Fruit fly (Drosophila melanogaster) whole organism, prepupa: ENCODE data around the gene Keap1.

Experiments used
- Blimp-1 ChIP-seq: fragments of 200-800 bp; sonication (Bioruptor generic); optimal IDR thresholded peaks from 3 replicates; lab custom pipeline; 2017; ENCODE audit warnings: missing biosample characterization, missing genetic modification characterization, mild to moderate bottlenecking, moderate library complexity, missing genetic modification reagents
- CG10631 ChIP-seq: fragments of 200-800 bp; sonication (Bioruptor generic); optimal IDR thresholded peaks from 2 replicates; lab custom pipeline; 2016; ENCODE audit warnings: missing biosample characterization, missing genetic modification characterization
- CG10669 ChIP-seq: fragments of 200-800 bp; sonication (Bioruptor generic); optimal IDR thresholded peaks from 3 replicates; lab custom pipeline; 2018; ENCODE audit warnings: missing biosample characterization, mild to moderate bottlenecking, missing genetic modification characterization, moderate library complexity
- CG11294 ChIP-seq: fragments of 200-800 bp; sonication (Bioruptor generic); IDR thresholded peaks from 2 replicates; pipeline ENCODE4 v1.3.6; 2022; ENCODE audit warnings: missing biosample characterization, missing genetic modification characterization
- CG11762 ChIP-seq: fragments of 200-800 bp; sonication (Bioruptor generic); optimal IDR thresholded peaks from 3 replicates; lab custom pipeline; 2016; ENCODE audit warnings: missing biosample characterization, missing genetic modification characterization; ENCODE audit not compliant: insufficient read depth
- CG11902 ChIP-seq: fragments of 200-800 bp; sonication (Bioruptor generic); optimal IDR thresholded peaks from 3 replicates; lab custom pipeline; 2016; ENCODE audit warnings: missing biosample characterization, missing genetic modification characterization
- CG15336 ChIP-seq: fragments of 200-800 bp; sonication (Bioruptor generic); IDR thresholded peaks from 2 replicates; pipeline ENCODE4 v1.3.6; 2022; ENCODE audit warnings: missing biosample characterization, missing genetic modification characterization
- CG1621 ChIP-seq: fragments of 200-800 bp; sonication (Bioruptor generic); optimal IDR thresholded peaks from 3 replicates; lab custom pipeline; 2018; ENCODE audit warnings: missing biosample characterization, mild to moderate bottlenecking, missing genetic modification characterization
- CG3032 ChIP-seq: fragments of 200-800 bp; optimal IDR thresholded peaks from 2 replicates; lab custom pipeline; 2019; ENCODE audit warnings: missing biosample characterization, mild to moderate bottlenecking, missing genetic modification characterization, moderate library complexity
- CG31627 ChIP-seq: fragments of 200-800 bp; sonication (Bioruptor generic); optimal IDR thresholded peaks from 3 replicates; lab custom pipeline; 2016; ENCODE audit warnings: missing biosample characterization, missing genetic modification characterization
- CG32006 ChIP-seq: fragments of 200-800 bp; sonication (Bioruptor generic); optimal IDR thresholded peaks from 3 replicates; lab custom pipeline; 2017; ENCODE audit warnings: missing biosample characterization, mild to moderate bottlenecking, missing genetic modification characterization
- CG34406 ChIP-seq: fragments of 200-800 bp; sonication (Bioruptor generic); optimal IDR thresholded peaks from 3 replicates; lab custom pipeline; 2016; ENCODE audit warnings: missing biosample characterization, missing genetic modification characterization
- CG3919 ChIP-seq: fragments of 200-800 bp; sonication (Bioruptor generic); optimal IDR thresholded peaks from 3 replicates; lab custom pipeline; 2016; ENCODE audit warnings: missing biosample characterization, missing genetic modification characterization
- CG4318 ChIP-seq: fragments of 200-800 bp; sonication (Bioruptor generic); optimal IDR thresholded peaks from 3 replicates; lab custom pipeline; 2017; ENCODE audit warnings: missing biosample characterization, mild to moderate bottlenecking, missing genetic modification characterization
- CG6163 ChIP-seq: fragments of 200-800 bp; sonication (Bioruptor generic); IDR thresholded peaks from 3 replicates; pipeline ENCODE4 v1.3.6; 2022; ENCODE audit warnings: missing biosample characterization, missing genetic modification characterization
- CG6276 ChIP-seq: fragments of 200-800 bp; sonication (Bioruptor generic); optimal IDR thresholded peaks from 2 replicates; lab custom pipeline; 2017; ENCODE audit warnings: missing biosample characterization, mild to moderate bottlenecking, missing genetic modification characterization
- CG6792 ChIP-seq: fragments of 200-800 bp; sonication (Bioruptor generic); optimal IDR thresholded peaks from 3 replicates; lab custom pipeline; 2016; ENCODE audit warnings: missing biosample characterization, missing genetic modification characterization
- CG6808 ChIP-seq: fragments of 200-800 bp; sonication (Bioruptor generic); optimal IDR thresholded peaks from 3 replicates; lab custom pipeline; 2017; ENCODE audit warnings: missing biosample characterization, missing genetic modification characterization, mild to moderate bottlenecking, moderate library complexity, missing genetic modification reagents
- CG8119 ChIP-seq: fragments of 200-800 bp; sonication (Bioruptor generic); IDR thresholded peaks from 3 replicates; pipeline ENCODE4 v1.3.6; 2022; ENCODE audit warnings: missing biosample characterization, missing genetic modification characterization
- CG8319 ChIP-seq: fragments of 200-800 bp; sonication (Bioruptor generic); optimal IDR thresholded peaks from 3 replicates; lab custom pipeline; 2016; ENCODE audit warnings: missing biosample characterization, missing genetic modification characterization
- CG8632 ChIP-seq: fragments of 200-800 bp; sonication (Bioruptor generic); optimal IDR thresholded peaks from 3 replicates; lab custom pipeline; 2016; ENCODE audit warnings: missing biosample characterization, missing genetic modification characterization
- CG9139 ChIP-seq: fragments of 200-800 bp; sonication (Bioruptor generic); optimal IDR thresholded peaks from 3 replicates; lab custom pipeline; 2017; ENCODE audit warnings: missing biosample characterization, mild to moderate bottlenecking, missing genetic modification characterization
- Eip75B ChIP-seq: fragments of 200-800 bp; sonication (Bioruptor generic); optimal IDR thresholded peaks from 3 replicates; lab custom pipeline; 2016; ENCODE audit warnings: missing biosample characterization, missing genetic modification characterization
- Ets96B ChIP-seq: fragments of 200-800 bp; optimal IDR thresholded peaks from 2 replicates; lab custom pipeline; 2019; ENCODE audit warnings: missing biosample characterization, mild to moderate bottlenecking, missing genetic modification characterization, moderate library complexity
- Gug ChIP-seq: fragments of 200-800 bp; sonication (Bioruptor generic); IDR thresholded peaks from 2 replicates; pipeline ENCODE4 v1.3.6; 2022; ENCODE audit warnings: missing biosample characterization, missing genetic modification characterization
- Hr38 ChIP-seq: sonication (Bioruptor generic); optimal IDR thresholded peaks from 2 replicates; lab custom pipeline; 2016; ENCODE audit warnings: missing biosample characterization, missing genetic modification characterization
- Hr39 ChIP-seq: fragments of 200-800 bp; sonication (Bioruptor generic); optimal IDR thresholded peaks from 2 replicates; lab custom pipeline; 2016; ENCODE audit warnings: missing biosample characterization, missing genetic modification characterization
- Hr4 ChIP-seq: fragments of 200-800 bp; sonication (Bioruptor generic); optimal IDR thresholded peaks from 3 replicates; lab custom pipeline; 2016; ENCODE audit warnings: missing biosample characterization, missing genetic modification characterization
- Lpt ChIP-seq: fragments of 200-800 bp; sonication (Bioruptor generic); optimal IDR thresholded peaks from 3 replicates; lab custom pipeline; 2016; ENCODE audit warnings: missing biosample characterization, missing genetic modification characterization
- Met ChIP-seq: fragments of 200-800 bp; sonication (Bioruptor generic); optimal IDR thresholded peaks from 3 replicates; lab custom pipeline; 2016; ENCODE audit warnings: missing biosample characterization, missing genetic modification characterization
- OdsH ChIP-seq: fragments of 200-800 bp; sonication (Bioruptor generic); optimal IDR thresholded peaks from 3 replicates; lab custom pipeline; 2016; ENCODE audit warnings: missing biosample characterization, missing genetic modification characterization
- Smox ChIP-seq: fragments of 200-800 bp; sonication (Bioruptor generic); optimal IDR thresholded peaks from 3 replicates; lab custom pipeline; 2016; ENCODE audit warnings: missing biosample characterization, missing genetic modification characterization
- Sox102F ChIP-seq: fragments of 200-800 bp; sonication (Bioruptor generic); optimal IDR thresholded peaks from 2 replicates; lab custom pipeline; 2016; ENCODE audit warnings: missing biosample characterization, mild to moderate bottlenecking, missing genetic modification characterization
- Sox14 ChIP-seq: fragments of 200-800 bp; sonication (Bioruptor generic); optimal IDR thresholded peaks from 3 replicates; lab custom pipeline; 2016; ENCODE audit warnings: missing biosample characterization, missing genetic modification characterization
- achi ChIP-seq: fragments of 200-800 bp; sonication (Bioruptor generic); optimal IDR thresholded peaks from 3 replicates; lab custom pipeline; 2016; ENCODE audit warnings: missing biosample characterization, missing genetic modification characterization
- acj6 ChIP-seq: fragments of 200-800 bp; sonication (Bioruptor generic); optimal IDR thresholded peaks from 3 replicates; lab custom pipeline; 2016; ENCODE audit warnings: missing biosample characterization, missing genetic modification characterization
- cyc ChIP-seq: fragments of 200-800 bp; sonication (Bioruptor generic); optimal IDR thresholded peaks from 3 replicates; lab custom pipeline; 2016; ENCODE audit warnings: missing biosample characterization, missing genetic modification characterization
- dac ChIP-seq: fragments of 200-800 bp; sonication (Bioruptor generic); optimal IDR thresholded peaks from 2 replicates; lab custom pipeline; 2017; ENCODE audit warnings: missing biosample characterization, mild to moderate bottlenecking, missing genetic modification characterization
- dsx ChIP-seq: fragments of 200-800 bp; optimal IDR thresholded peaks from 3 replicates; lab custom pipeline; 2019; ENCODE audit warnings: missing biosample characterization, mild to moderate bottlenecking, missing genetic modification characterization, moderate library complexity; ENCODE audit not compliant: poor library complexity, severe bottlenecking
- eg ChIP-seq: fragments of 200-800 bp; sonication (Bioruptor generic); IDR thresholded peaks from 3 replicates; pipeline ENCODE4 v1.3.6; 2022; ENCODE audit warnings: missing biosample characterization, missing genetic modification characterization
- esn ChIP-seq: fragments of 200-800 bp; sonication (Bioruptor generic); optimal IDR thresholded peaks from 2 replicates; lab custom pipeline; 2016; ENCODE audit warnings: missing biosample characterization, mild to moderate bottlenecking, missing genetic modification characterization, moderate library complexity
- fd85E ChIP-seq: fragments of 200-800 bp; sonication (Bioruptor generic); optimal IDR thresholded peaks from 3 replicates; lab custom pipeline; 2016; ENCODE audit warnings: missing biosample characterization, missing genetic modification characterization
- fkh ChIP-seq: fragments of 200-800 bp; sonication (Bioruptor generic); optimal IDR thresholded peaks from 3 replicates; lab custom pipeline; 2017; ENCODE audit warnings: missing biosample characterization, mild to moderate bottlenecking, missing genetic modification characterization, moderate library complexity
- lz ChIP-seq: fragments of 200-800 bp; sonication (Bioruptor generic); optimal IDR thresholded peaks from 3 replicates; lab custom pipeline; 2016; ENCODE audit warnings: missing biosample characterization, missing genetic modification characterization
- net ChIP-seq: fragments of 200-800 bp; sonication (Bioruptor generic); optimal IDR thresholded peaks from 3 replicates; lab custom pipeline; 2016; ENCODE audit warnings: missing biosample characterization, missing genetic modification characterization
- salr ChIP-seq, 2 experiments: fragments of 200-800 bp; sonication (Bioruptor generic); optimal IDR thresholded peaks; 3 replicates each; lab custom pipeline; 2016 to 2018; ENCODE audit warnings: missing biosample characterization in 2 of 2, missing genetic modification characterization in 2 of 2, mild to moderate bottlenecking in 1 of 2
- spab ChIP-seq: fragments of 200-800 bp; sonication (Bioruptor generic); optimal IDR thresholded peaks from 2 replicates; lab custom pipeline; 2017; ENCODE audit warnings: missing biosample characterization, mild to moderate bottlenecking, missing genetic modification characterization, missing genetic modification reagents
- ss ChIP-seq, 2 experiments: fragments of 200-800 bp; sonication (Bioruptor generic); optimal IDR thresholded peaks; 2 replicates in 1 of 2; 3 replicates in 1 of 2; lab custom pipeline; 2017 to 2018; ENCODE audit warnings: mild to moderate bottlenecking in 2 of 2, missing biosample characterization in 2 of 2, missing genetic modification characterization in 2 of 2, moderate library complexity in 1 of 2
- svp ChIP-seq: fragments of 200-800 bp; sonication (Bioruptor generic); peaks from one replicate; lab custom pipeline; 2016; ENCODE audit warnings: missing biosample characterization, missing genetic modification characterization
- topi ChIP-seq: fragments of 200-800 bp; sonication (Bioruptor generic); optimal IDR thresholded peaks from 3 replicates; lab custom pipeline; 2016; ENCODE audit warnings: missing biosample characterization, missing genetic modification characterization
- vri ChIP-seq: fragments of 200-800 bp; sonication (Bioruptor generic); optimal IDR thresholded peaks from 3 replicates; lab custom pipeline; 2016; ENCODE audit warnings: missing biosample characterization, mild to moderate bottlenecking, missing genetic modification characterization

Gene Keap1

DNA sequence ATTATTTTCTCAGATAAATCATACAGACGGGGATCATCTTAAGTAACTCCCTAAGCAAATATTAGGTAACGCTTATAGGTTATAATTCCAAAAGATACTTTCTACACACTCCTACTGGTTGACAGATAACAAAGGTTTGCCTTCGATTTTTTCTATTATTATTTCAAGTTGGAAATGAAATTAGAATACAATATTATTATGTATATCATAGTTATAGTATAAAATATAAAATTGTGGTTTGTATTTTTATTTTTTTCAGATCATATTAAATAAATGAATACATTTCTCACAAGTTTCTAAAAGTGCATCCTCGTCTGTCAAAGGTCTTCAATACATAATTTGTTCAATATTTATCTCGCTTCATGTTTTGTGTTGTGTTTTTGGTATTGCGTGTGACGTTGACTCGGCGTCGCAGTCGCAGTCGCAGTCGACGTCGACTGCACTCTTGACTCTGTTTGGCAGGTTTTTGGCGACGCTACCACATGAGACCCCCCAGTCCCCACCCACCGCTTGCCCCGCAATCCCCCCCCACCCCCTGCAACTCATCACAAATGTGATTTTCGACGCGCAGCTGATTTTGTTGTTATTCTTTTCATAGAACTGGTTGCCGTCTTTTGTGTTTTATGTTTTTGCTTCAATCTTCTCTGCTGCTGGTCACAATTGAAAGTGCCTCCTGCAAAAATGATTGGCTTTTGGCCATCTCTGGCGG, 43.2 kb upstream of the Keap1 start:
- TF ChIP-seq Sox102F (GFP tag; lab: Kevin White, UChicago) (peak; percentile 49), Gug (no peak), CG31627 (GFP tag; lab: Kevin White, UChicago) (peak; percentile 22), fd85E (no peak), CG34406 (GFP tag; lab: Kevin White, UChicago) (peak; percentile 64), net (GFP tag; lab: Kevin White, UChicago) (peak; percentile 13), OdsH (peak; percentile 33), Hr38 (GFP tag; lab: Kevin White, UChicago) (no peak), CG10631 (GFP tag; lab: Kevin White, UChicago) (peak; percentile 6), CG32006 (GFP tag; lab: Kevin White, UChicago) (peak; percentile 57), Hr39 (GFP tag; lab: Kevin White, UChicago) (peak; percentile 35), ss (GFP tag; optimal IDR thresholded peaks at IDR 0.05; lab: Kevin White, UChicago) (no peak), achi (peak; percentile 5), CG3032 (tag; lab: Kevin White, UChicago) (no peak), acj6 (GFP tag; lab: Kevin White, UChicago) (peak; percentile 49), svp (GFP tag; lab: Kevin White, UChicago) (peak; percentile 88), CG6792 (peak; percentile 40), dsx (GFP tag; lab: Kevin White, UChicago) (no peak), Sox14 (GFP tag; lab: Kevin White, UChicago) (peak; percentile 15), Blimp-1 (GFP tag; lab: Kevin White, UChicago) (peak; percentile 27), CG15336 (GFP tag; lab: Robert Waterston, UW) (peak; percentile 58), CG8632 (peak; percentile 25), CG1621 (tag; lab: Kevin White, UChicago) (no peak), CG9139 (no peak), CG11294 (GFP tag; lab: Robert Waterston, UW) (peak; percentile 13; the same call in 1 of the 2 replicates), Lpt (GFP tag; lab: Kevin White, UChicago) (no peak), Ets96B (tag; lab: Kevin White, UChicago) (no peak), CG6808 (GFP tag; lab: Kevin White, UChicago) (no peak), topi (GFP tag; lab: Kevin White, UChicago) (no peak), eg (GFP tag; lab: Robert Waterston, UW) (no peak; the same call in 2 of the 3 replicates), CG4318 (GFP tag; lab: Kevin White, UChicago) (peak; percentile 12), esn (no peak), lz (GFP tag; lab: Kevin White, UChicago) (peak; percentile 37), fkh (GFP tag; lab: Kevin White, UChicago) (no peak), CG8119 (GFP tag; lab: Robert Waterston, UW) (peak; percentile 61; the same call in 2 of the 3 replicates), CG10669 (no peak), Met (GFP tag; lab: Kevin White, UChicago) (peak; percentile 64), salr (GFP tag; optimal IDR thresholded peaks at IDR 0.05; lab: Kevin White, UChicago) (no peak), Hr4 (GFP tag; lab: Kevin White, UChicago) (peak; percentile 29), spab (GFP tag; lab: Kevin White, UChicago) (no peak), Smox (peak; percentile 56), vri (GFP tag; lab: Kevin White, UChicago) (peak; percentile 46), CG6276 (GFP tag; lab: Kevin White, UChicago) (peak; percentile 25), dac (no peak), CG11762 (GFP tag; lab: Kevin White, UChicago) (no peak), CG3919 (GFP tag; lab: Kevin White, UChicago) (no peak), CG8319 (GFP tag; lab: Kevin White, UChicago) (no peak), cyc (peak; percentile 2), Eip75B (GFP tag; lab: Kevin White, UChicago) (no peak), CG11902 (GFP tag; lab: Kevin White, UChicago) (no peak), CG6163 (GFP tag; lab: Robert Waterston, UW) (no peak)
